Fruit fly (Drosophila melanogaster): ENCODE results near the gene CG4465.

dm6 chr3R:19875118-19875887, 42.3 kb downstream of the CG4465 start, which contains the start of gene Mrp5:
- TF ChIP-seq EcR (GFP tag; optimal IDR thresholded peaks at IDR 0.05) (no peak), psq (optimal IDR thresholded peaks at IDR 0.05) (no peak), Dll (optimal IDR thresholded peaks at IDR 0.05) (peak; percentile 75), CG8478 (optimal IDR thresholded peaks at IDR 0.05) (no peak)
